Worm (Caenorhabditis elegans) whole organism, mixed stage, embryonic: ENCODE data around the gene col-186.

Experiments used
- M03D4.4 ChIP-seq: sonication (generic microtip); optimal IDR thresholded peaks from 2 replicates; lab custom pipeline; 2017; ENCODE audit warnings: mild to moderate bottlenecking, missing genetic modification characterization, missing compliant biosample characterization
- bed-3 ChIP-seq: fragments of 200-800 bp; sonication (Bioruptor generic); optimal IDR thresholded peaks from 3 replicates; lab custom pipeline; 2018; ENCODE audit warnings: mild to moderate bottlenecking, missing genetic modification characterization, moderate library complexity, missing compliant biosample characterization
- ceh-39 ChIP-seq: fragments of 150-350 bp; optimal IDR thresholded peaks from 2 replicates; lab custom pipeline; 2014; ENCODE audit warnings: missing biosample characterization, missing genetic modification characterization
- ceh-43 ChIP-seq: fragments of 200-800 bp; sonication (Bioruptor generic); optimal IDR thresholded peaks from 2 replicates; lab custom pipeline; 2018; ENCODE audit warnings: mild to moderate bottlenecking, missing genetic modification characterization, moderate library complexity, missing compliant biosample characterization
- ces-1 ChIP-seq: fragments of 150-350 bp; optimal IDR thresholded peaks from 2 replicates; lab custom pipeline; 2014; ENCODE audit warnings: missing biosample characterization, missing genetic modification reagents, missing genetic modification characterization
- cnd-1 ChIP-seq: fragments of 200-800 bp; sonication (Bioruptor generic); optimal IDR thresholded peaks from 2 replicates; lab custom pipeline; 2018; ENCODE audit warnings: mild to moderate bottlenecking, missing genetic modification characterization, missing compliant biosample characterization
- drap-1 ChIP-seq: fragments of 200-800 bp; sonication (Bioruptor generic); optimal IDR thresholded peaks from 3 replicates; lab custom pipeline; 2018; ENCODE audit warnings: mild to moderate bottlenecking, missing genetic modification characterization, missing compliant biosample characterization
- elt-1 ChIP-seq: sonication (generic microtip); optimal IDR thresholded peaks from 2 replicates; lab custom pipeline; 2017; ENCODE audit warnings: missing genetic modification characterization, mild to moderate bottlenecking, missing compliant biosample characterization, antibody characterized with exemption, moderate library complexity, borderline replicate concordance; ENCODE audit not compliant: insufficient read depth
- elt-3 ChIP-seq: fragments of 150-350 bp; optimal IDR thresholded peaks from 2 replicates; lab custom pipeline; 2014; ENCODE audit warnings: missing biosample characterization, missing genetic modification characterization
- flh-1 ChIP-seq: fragments of 200-800 bp; sonication (Bioruptor generic); optimal IDR thresholded peaks from 2 replicates; lab custom pipeline; 2018; ENCODE audit warnings: mild to moderate bottlenecking, missing genetic modification characterization, moderate library complexity, missing compliant biosample characterization
- ham-2 ChIP-seq: fragments of 200-800 bp; sonication (Bioruptor generic); optimal IDR thresholded peaks from 2 replicates; lab custom pipeline; 2018; ENCODE audit warnings: mild to moderate bottlenecking, missing genetic modification characterization, missing compliant biosample characterization
- hlh-1 ChIP-seq: fragments of 150-350 bp; optimal IDR thresholded peaks from 2 replicates; lab custom pipeline; 2014; ENCODE audit warnings: missing biosample characterization, missing genetic modification reagents, missing genetic modification characterization
- lin-32 ChIP-seq: fragments of 200-800 bp; sonication (Bioruptor generic); optimal IDR thresholded peaks from 2 replicates; lab custom pipeline; 2018; ENCODE audit warnings: mild to moderate bottlenecking, missing genetic modification characterization, missing compliant biosample characterization
- lsy-2 ChIP-seq: fragments of 150-350 bp; optimal IDR thresholded peaks from 2 replicates; lab custom pipeline; 2014; ENCODE audit warnings: missing biosample characterization, missing genetic modification characterization
- mep-1 ChIP-seq: fragments of 150-350 bp; optimal IDR thresholded peaks from 2 replicates; lab custom pipeline; 2017; ENCODE audit warnings: missing biosample characterization, missing genetic modification reagents, missing genetic modification characterization, inconsistent platforms
- mls-2 ChIP-seq: sonication (generic microtip); optimal IDR thresholded peaks from 2 replicates; lab custom pipeline; 2016; ENCODE audit warnings: mild to moderate bottlenecking, missing genetic modification characterization, moderate library complexity, missing compliant biosample characterization
- nhr-12 ChIP-seq: fragments of 150-350 bp; optimal IDR thresholded peaks from 2 replicates; lab custom pipeline; 2014; ENCODE audit warnings: missing biosample characterization, missing genetic modification characterization
- nhr-2 ChIP-seq: fragments of 150-350 bp; optimal IDR thresholded peaks from 2 replicates; lab custom pipeline; 2014; ENCODE audit warnings: missing biosample characterization, missing genetic modification characterization
- nhr-237 ChIP-seq: fragments of 150-350 bp; optimal IDR thresholded peaks from 2 replicates; lab custom pipeline; 2014; ENCODE audit warnings: missing biosample characterization, missing genetic modification characterization
- nhr-28 ChIP-seq: fragments of 150-350 bp; optimal IDR thresholded peaks from 2 replicates; lab custom pipeline; 2014; ENCODE audit warnings: missing biosample characterization, missing genetic modification characterization
- sem-2 ChIP-seq: fragments of 200-800 bp; sonication (Bioruptor generic); optimal IDR thresholded peaks from 2 replicates; lab custom pipeline; 2018; ENCODE audit warnings: mild to moderate bottlenecking, missing genetic modification characterization, missing compliant biosample characterization
- snpc-4 ChIP-seq: fragments of 150-350 bp; optimal IDR thresholded peaks from 2 replicates; lab custom pipeline; 2014; ENCODE audit warnings: missing biosample characterization, missing genetic modification characterization
- sptf-1 ChIP-seq: sonication (generic microtip); optimal IDR thresholded peaks from 2 replicates; lab custom pipeline; 2017; ENCODE audit warnings: mild to moderate bottlenecking, missing genetic modification characterization, moderate library complexity, missing compliant biosample characterization
- tbx-8 ChIP-seq: fragments of 200-800 bp; sonication (Bioruptor generic); optimal IDR thresholded peaks from 2 replicates; lab custom pipeline; 2018; ENCODE audit warnings: mild to moderate bottlenecking, missing genetic modification characterization, moderate library complexity, missing compliant biosample characterization
- unc-120 ChIP-seq: sonication (generic microtip); optimal IDR thresholded peaks from 2 replicates; lab custom pipeline; 2017; ENCODE audit warnings: missing genetic modification characterization, missing compliant biosample characterization; ENCODE audit not compliant: poor library complexity, severe bottlenecking
- unc-39 ChIP-seq: fragments of 150-350 bp; optimal IDR thresholded peaks from 2 replicates; lab custom pipeline; 2014; ENCODE audit warnings: missing biosample characterization, missing genetic modification characterization
- zip-8 ChIP-seq: fragments of 150-350 bp; optimal IDR thresholded peaks from 2 replicates; lab custom pipeline; 2014; ENCODE audit warnings: missing biosample characterization, missing genetic modification characterization
- ztf-11 ChIP-seq: fragments of 150-350 bp; optimal IDR thresholded peaks from 2 replicates; lab custom pipeline; 2014; ENCODE audit warnings: missing biosample characterization, missing genetic modification characterization

Gene col-186

DNA sequence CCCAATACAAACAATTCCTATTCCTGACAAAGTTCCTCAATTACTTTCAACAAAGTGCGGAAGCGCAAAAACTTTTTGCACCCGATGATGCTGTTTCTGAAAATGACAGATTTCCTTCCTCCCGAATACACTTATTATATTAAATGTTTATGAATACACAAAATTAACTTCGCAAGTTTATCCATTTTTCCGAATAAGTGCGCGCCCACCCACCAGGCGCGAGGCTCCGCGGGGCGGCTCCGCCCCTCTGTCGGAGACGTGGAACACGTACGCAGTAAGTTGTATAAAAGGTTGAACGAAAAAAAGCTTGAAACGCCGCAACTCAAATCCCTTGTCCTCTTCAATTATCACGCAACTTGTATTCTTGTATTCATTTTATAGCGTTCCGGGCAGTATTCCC is 7.5 kb downstream of the col-186 start, which contains the start of gene C09G1.5:
TSS of gene C09G1.5 (plus strand) at position 301 of the 400 bp plus-strand sequence.
- no peak for TF ChIP-seq snpc-4 (tag; lab: Kevin White, UChicago)
- no peak for TF ChIP-seq unc-120
- TF ChIP-seq bed-3 (GFP tag; lab: Kevin White, UChicago): no peak
- no peak for TF ChIP-seq nhr-2 (tag; lab: Kevin White, UChicago)
- no peak for TF ChIP-seq ces-1
- TF ChIP-seq nhr-28 (tag; lab: Kevin White, UChicago): no peak
- no peak for TF ChIP-seq elt-3
- no peak for TF ChIP-seq tbx-8 (GFP tag; lab: Kevin White, UChicago)
- TF ChIP-seq sem-2 (GFP tag; lab: Kevin White, UChicago): no peak
- no peak for TF ChIP-seq mep-1 (tag; lab: Kevin White, UChicago)
- no peak for TF ChIP-seq nhr-237
- no peak for TF ChIP-seq unc-39 (tag; lab: Kevin White, UChicago)
- TF ChIP-seq flh-1: no peak
- no peak for TF ChIP-seq hlh-1 (tag; lab: Kevin White, UChicago)
- no peak for TF ChIP-seq sptf-1
- no peak for TF ChIP-seq ceh-43 (GFP tag; lab: Kevin White, UChicago)
- TF ChIP-seq mls-2 (tag; lab: Kevin White, UChicago): no peak
- no peak for TF ChIP-seq cnd-1 (tag; lab: Kevin White, UChicago)

DNA sequence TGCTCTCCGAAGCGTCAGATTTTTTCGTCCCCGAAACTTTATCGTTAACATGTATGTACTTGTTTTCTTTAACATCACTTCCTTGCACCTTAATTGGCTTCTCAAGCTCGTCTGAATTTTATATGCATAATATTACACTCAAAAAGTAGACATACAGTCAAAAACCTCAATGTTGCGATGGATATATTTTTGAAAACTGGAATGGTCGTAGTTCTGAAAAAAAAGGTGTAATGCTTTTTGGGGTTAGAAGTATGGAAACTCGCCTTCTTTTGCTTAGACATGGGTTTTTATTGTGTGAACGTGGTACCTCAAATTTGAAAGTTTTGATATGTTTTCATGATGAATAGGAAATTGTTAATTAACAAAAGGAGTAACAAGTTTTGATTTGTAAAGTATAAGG is 31.3 kb downstream of the col-186 start, which contains the start of gene C09G1.2:
TSS of gene C09G1.2 (minus strand) at position 101 of the 400 bp plus-strand sequence.
- no peak for TF ChIP-seq elt-1
- TF ChIP-seq ces-1: no peak
- TF ChIP-seq flh-1: no peak
- no peak for TF ChIP-seq lin-32 (GFP tag; lab: Kevin White, UChicago)
- TF ChIP-seq M03D4.4 (tag; lab: Kevin White, UChicago): no peak
- no peak for TF ChIP-seq lsy-2 (tag; lab: Kevin White, UChicago)

DNA sequence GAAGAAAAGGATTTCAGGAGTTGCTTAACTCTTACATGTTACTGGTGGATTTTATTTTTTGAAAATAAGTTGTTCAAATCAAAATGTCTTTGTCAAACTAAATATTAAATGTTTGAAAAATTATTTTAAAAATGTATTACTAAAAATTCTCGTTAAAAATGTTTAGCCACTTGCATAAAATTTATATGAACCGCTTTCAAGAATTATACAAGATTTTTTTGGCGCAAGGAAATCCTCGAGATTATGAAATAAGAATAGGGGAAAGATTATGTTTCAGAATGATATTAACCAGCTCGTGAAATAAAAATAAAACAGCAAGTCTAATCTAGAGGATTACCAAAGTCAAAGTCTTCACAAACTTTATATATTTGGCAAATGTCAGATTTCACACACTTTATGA is 32.0 kb downstream of the col-186 start:
- no peak for TF ChIP-seq nhr-12

DNA sequence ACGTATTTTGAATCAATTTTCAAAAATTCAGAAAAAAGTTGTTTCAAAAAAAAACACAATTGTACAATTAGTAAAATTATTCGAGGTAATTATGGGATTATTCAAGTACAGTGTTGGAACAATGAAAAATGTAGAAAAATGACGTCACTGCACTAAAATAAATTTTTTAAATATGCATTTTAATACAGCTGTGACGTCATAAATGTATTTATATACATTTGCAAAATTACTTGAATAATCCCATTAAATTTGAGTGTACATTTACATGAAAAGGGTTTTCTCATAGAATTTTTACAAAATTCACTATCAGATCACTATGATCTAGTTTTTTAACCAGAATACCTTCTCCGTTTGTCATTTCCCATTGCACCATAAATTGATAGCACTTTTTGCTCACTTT is 37.3 kb downstream of the col-186 start:
- TF ChIP-seq ztf-11 (tag; lab: Kevin White, UChicago) (no peak), zip-8 (peak; percentile 97)

DNA sequence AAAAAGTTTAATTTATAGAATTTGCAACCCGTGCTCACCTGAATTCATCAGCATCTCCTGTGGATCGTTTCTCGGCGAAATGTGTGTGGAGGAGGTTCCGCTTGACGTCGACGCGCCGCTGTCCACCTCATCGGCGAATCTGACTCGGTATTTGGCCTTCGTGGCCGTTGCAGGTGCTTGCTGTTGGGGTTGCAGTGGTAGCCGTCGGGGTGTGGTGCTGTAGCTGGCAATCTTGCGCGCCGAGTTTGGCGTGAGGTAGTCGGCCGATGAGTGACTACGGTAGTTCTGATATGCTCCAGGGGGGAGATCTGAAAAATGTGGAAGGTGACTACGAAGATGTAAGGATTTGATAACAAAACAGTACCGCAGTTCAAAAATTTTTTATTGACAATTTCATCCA is 41.5 kb downstream of the col-186 start:
- TF ChIP-seq ceh-43 (GFP tag; lab: Kevin White, UChicago) (no peak), drap-1 (GFP tag; lab: Kevin White, UChicago) (no peak), mls-2 (tag; lab: Kevin White, UChicago) (no peak), nhr-237 (no peak), lin-32 (GFP tag; lab: Kevin White, UChicago) (no peak), mep-1 (tag; lab: Kevin White, UChicago) (no peak), lsy-2 (tag; lab: Kevin White, UChicago) (no peak), nhr-2 (tag; lab: Kevin White, UChicago) (no peak), tbx-8 (GFP tag; lab: Kevin White, UChicago) (no peak), ham-2 (no peak), flh-1 (no peak)

DNA sequence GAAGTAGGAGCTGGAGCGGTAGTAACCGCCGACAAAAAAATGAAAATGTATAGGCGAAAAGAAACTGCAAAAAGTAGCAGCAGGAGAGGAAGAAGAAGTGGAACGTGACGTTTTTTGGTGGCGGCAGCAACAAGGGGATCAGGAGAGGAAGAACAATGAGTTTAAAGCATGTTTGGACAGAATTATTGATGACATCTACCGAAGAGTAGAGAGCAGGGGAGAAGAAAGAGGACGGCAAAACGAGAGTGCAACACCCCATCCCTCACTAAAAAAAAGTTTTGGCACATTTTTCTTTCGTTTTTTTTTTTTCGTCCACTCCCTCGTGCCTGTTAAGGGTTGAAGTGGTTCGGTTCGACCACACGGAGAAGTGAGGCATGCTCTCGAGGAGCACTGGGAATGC is 42.6 kb downstream of the col-186 start:
- TF ChIP-seq elt-1: no peak
- no peak for TF ChIP-seq nhr-237
- TF ChIP-seq flh-1: no peak
- no peak for TF ChIP-seq ceh-39 (tag; lab: Kevin White, UChicago)
- no peak for TF ChIP-seq unc-120

DNA sequence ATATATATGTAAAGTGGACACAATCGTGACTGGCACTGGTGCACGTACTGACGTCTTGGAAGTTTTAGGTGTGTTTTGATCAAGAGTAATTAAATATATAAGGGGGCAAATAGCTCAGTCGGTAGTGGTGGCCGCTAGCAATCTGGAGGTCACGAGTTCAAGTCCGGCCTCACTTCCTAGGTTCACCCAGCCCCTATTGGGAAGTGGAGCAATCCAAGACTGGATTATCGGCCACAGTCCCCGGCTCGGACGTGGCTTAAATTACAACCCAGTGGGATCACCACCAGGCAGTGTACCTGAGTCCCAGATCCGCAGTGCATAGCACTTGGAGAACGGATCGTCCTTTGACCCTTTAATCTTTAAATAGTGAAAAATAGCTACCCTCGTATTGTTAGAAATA is 45.9 kb downstream of the col-186 start:
- TF ChIP-seq elt-3: no peak
- TF ChIP-seq nhr-237: no peak
- no peak for TF ChIP-seq snpc-4 (tag; lab: Kevin White, UChicago)
- TF ChIP-seq ceh-39 (tag; lab: Kevin White, UChicago): no peak
- no peak for TF ChIP-seq sptf-1
- no peak for TF ChIP-seq hlh-1 (tag; lab: Kevin White, UChicago)
- TF ChIP-seq lsy-2 (tag; lab: Kevin White, UChicago): no peak
- TF ChIP-seq tbx-8 (GFP tag; lab: Kevin White, UChicago): no peak
- TF ChIP-seq, all 35 proteins: peak for 0
